Worm (Caenorhabditis elegans): ENCODE results near the gene aqp-10.

DNA sequence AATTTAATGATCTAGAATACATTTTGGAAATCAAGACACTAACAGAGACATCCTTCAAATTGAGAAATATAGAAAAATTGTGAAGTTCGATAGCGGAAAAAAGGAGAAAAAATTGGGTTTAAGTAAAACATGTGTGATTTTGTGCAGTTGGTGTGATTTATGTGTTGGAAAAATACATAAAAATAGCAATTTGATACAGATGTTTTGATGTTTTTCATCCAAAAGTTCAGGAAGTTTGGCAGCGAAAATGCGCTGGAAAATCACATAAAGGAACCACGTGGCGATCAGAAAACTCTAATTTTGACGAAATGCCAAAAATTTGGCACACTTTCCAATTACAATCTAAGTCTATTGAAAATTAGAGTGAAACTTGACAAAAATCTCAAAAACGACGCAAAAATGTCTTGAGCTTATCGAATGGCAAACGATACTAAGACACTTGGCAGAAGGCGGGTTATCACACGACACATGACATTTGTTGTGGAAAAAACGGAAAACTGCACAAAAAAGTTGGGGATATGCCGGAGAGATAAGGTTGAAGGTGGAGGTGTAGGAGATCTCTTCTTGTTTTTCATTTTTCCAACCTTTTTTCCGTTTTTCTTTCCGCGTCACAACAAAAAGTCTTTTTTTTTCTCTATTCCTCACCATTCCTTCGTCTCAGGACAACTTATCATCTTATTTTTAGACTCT, 4.4 kb upstream of the aqp-10 start, which contains the start of gene ZK1321.4:
- no peak for TF ChIP-seq nhr-11 (tag; optimal IDR thresholded peaks at IDR 0.05)
- no peak for TF ChIP-seq unc-39 (tag; optimal IDR thresholded peaks at IDR 0.05)
- no peak for TF ChIP-seq ztf-4 (tag; optimal IDR thresholded peaks at IDR 0.05)
- TF ChIP-seq lin-13 (GFP tag; optimal IDR thresholded peaks at IDR 0.05): no peak
- no peak for TF ChIP-seq mdl-1 (tag; optimal IDR thresholded peaks at IDR 0.05)

Data from whole organism, L2 larva.